Worm (Caenorhabditis elegans): ENCODE measurements around the gene F09E5.7.

DNA sequence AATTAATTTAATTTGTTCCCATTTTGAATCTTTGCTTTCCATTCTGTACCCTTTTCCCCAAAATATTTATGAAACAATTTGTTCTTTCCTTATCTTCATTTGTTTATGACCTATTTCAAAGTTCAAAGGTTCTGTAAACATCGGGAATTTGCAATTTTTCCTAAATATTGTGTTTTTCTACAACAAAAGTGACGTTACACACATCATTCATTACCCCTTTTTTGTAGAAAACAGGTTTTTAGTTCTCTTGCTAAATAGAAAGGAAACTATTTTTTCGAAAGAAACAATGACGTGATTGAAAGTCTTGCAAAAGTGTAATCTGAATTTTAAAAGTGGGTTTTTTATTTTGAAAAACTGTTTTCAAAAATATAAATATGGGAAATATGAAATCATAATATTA lies 27.2 kb upstream of the F09E5.7 start:
- TF ChIP-seq ztf-11 (tag; optimal IDR thresholded peaks at IDR 0.05) (no peak), nhr-28 (tag; optimal IDR thresholded peaks at IDR 0.05) (no peak), lin-13 (tag; optimal IDR thresholded peaks at IDR 0.05) (no peak), blmp-1 (tag; optimal IDR thresholded peaks at IDR 0.05) (no peak), ces-1 (GFP tag; optimal IDR thresholded peaks at IDR 0.05) (no peak), lsy-2 (tag; optimal IDR thresholded peaks at IDR 0.05) (no peak), unc-62 (GFP tag; optimal IDR thresholded peaks at IDR 0.05) (no peak), nhr-76 (tag; optimal IDR thresholded peaks at IDR 0.05) (no peak), elt-3 (tag; optimal IDR thresholded peaks at IDR 0.05) (no peak), snpc-4 (tag; optimal IDR thresholded peaks at IDR 0.05) (no peak)
